Worm (Caenorhabditis elegans): ENCODE results near the gene ZK105.13.
"Not testable (repeated sequence)": the region's sequence is repeated elsewhere in the genome, so short reads cannot be mapped to it uniquely, and the experiment has no call there.

DNA sequence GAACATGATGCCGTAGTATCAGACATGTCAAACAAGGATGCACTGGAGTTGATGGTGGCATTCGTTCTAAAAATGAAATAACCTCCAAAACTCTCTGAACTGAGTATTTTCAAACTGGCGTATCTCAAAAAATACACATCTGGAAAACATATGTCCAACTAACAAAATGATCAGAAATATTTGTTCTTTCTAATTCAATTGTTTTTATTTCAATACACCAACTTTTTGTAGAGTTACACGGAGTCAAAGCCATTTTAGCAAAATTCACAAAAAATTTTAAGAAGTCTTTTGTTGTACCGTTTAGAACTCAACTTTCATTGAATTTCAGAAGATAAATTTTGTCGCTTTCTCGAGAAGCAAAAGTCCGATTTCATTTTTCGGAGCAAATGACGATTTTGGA lies 9.4 kb downstream of the ZK105.13 start, which contains the start of gene srsx-40:
- not testable (repeated sequence) for TF ChIP-seq fkh-4 (tag; optimal IDR thresholded peaks at IDR 0.05; ENCODE audit: borderline replicate concordance); ces-1 (GFP tag; optimal IDR thresholded peaks at IDR 0.05); lin-15B (tag; optimal IDR thresholded peaks at IDR 0.05); nhr-28 (tag; optimal IDR thresholded peaks at IDR 0.05); ceh-63 (GFP tag; optimal IDR thresholded peaks at IDR 0.05); unc-62 (GFP tag; optimal IDR thresholded peaks at IDR 0.05); egl-27 (tag; optimal IDR thresholded peaks at IDR 0.05); alr-1 (tag; optimal IDR thresholded peaks at IDR 0.05; ENCODE audit: borderline replicate concordance); rnt-1 (tag; optimal IDR thresholded peaks at IDR 0.05)
